Fruit fly (Drosophila melanogaster) whole organism, prepupa: ENCODE data around the gene CG46463.
A peak's percentile ranks its signal among the peaks of the same experiment; 100 is the strongest.

Source experiments
- CG10631 ChIP-seq: fragments of 200-800 bp; sonication (Bioruptor generic); optimal IDR thresholded peaks from 2 replicates; lab custom pipeline; 2016; ENCODE audit warnings: missing biosample characterization, missing genetic modification characterization
- CG31627 ChIP-seq: fragments of 200-800 bp; sonication (Bioruptor generic); optimal IDR thresholded peaks from 3 replicates; lab custom pipeline; 2016; ENCODE audit warnings: missing biosample characterization, missing genetic modification characterization
- CG4318 ChIP-seq: fragments of 200-800 bp; sonication (Bioruptor generic); optimal IDR thresholded peaks from 3 replicates; lab custom pipeline; 2017; ENCODE audit warnings: missing biosample characterization, mild to moderate bottlenecking, missing genetic modification characterization
- CG9139 ChIP-seq: fragments of 200-800 bp; sonication (Bioruptor generic); optimal IDR thresholded peaks from 3 replicates; lab custom pipeline; 2017; ENCODE audit warnings: missing biosample characterization, mild to moderate bottlenecking, missing genetic modification characterization
- Ets96B ChIP-seq: fragments of 200-800 bp; optimal IDR thresholded peaks from 2 replicates; lab custom pipeline; 2019; ENCODE audit warnings: missing biosample characterization, mild to moderate bottlenecking, missing genetic modification characterization, moderate library complexity
- Smox ChIP-seq: fragments of 200-800 bp; sonication (Bioruptor generic); optimal IDR thresholded peaks from 3 replicates; lab custom pipeline; 2016; ENCODE audit warnings: missing biosample characterization, missing genetic modification characterization
- achi ChIP-seq: fragments of 200-800 bp; sonication (Bioruptor generic); optimal IDR thresholded peaks from 3 replicates; lab custom pipeline; 2016; ENCODE audit warnings: missing biosample characterization, missing genetic modification characterization

DNA sequence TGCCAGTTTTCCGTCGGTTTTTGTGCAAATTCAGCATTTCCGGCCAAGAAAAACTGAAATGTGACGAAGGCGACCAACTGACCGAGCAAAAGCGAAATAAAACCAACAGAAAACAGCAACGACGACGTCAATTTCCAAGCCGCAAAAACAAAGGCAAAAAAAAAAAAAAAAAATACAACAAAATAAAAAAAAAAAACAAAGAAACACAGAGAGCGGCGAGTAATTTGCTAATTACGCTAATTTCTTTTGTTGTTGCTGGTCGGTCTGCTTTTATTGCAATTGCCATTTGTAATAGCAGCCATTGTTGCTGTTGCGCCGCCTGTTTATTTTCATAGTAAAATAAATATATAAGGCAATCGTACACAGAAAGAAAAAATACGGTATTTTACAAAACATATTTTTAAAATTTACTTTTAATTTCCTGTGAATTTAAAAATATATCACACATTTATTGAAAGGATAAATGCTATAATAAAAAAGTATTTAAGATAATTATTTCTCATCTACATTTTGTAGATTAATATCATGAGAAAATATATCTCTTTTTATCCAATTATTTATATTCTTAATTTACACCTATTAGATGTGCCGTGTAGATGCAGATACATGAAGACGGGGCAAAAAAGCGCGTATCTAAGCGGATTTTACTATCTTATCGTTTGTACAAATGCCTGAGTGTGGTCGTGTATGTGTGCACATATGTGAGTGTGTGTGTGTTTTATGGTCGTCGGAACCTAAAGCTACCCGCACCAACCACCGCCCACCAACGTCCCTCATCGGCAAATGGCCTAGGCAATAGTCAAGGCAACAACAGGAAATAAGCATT is 24.1 kb upstream of the CG46463 start:
- TF ChIP-seq CG10631, result peak; percentile 33
- no peak for TF ChIP-seq CG31627 (GFP tag; lab: Kevin White, UChicago)
- peak; percentile 48 for TF ChIP-seq Smox (GFP tag; lab: Kevin White, UChicago)
- peak; percentile 26 for TF ChIP-seq CG4318 (GFP tag; lab: Kevin White, UChicago)
- TF ChIP-seq Ets96B (tag; lab: Kevin White, UChicago), result peak; percentile 24
- TF ChIP-seq CG9139 (GFP tag; lab: Kevin White, UChicago), result no peak
- TF ChIP-seq achi (GFP tag; lab: Kevin White, UChicago), result peak; percentile 40
